Worm (Caenorhabditis elegans) whole organism, young adult: Measurements from ENCODE around the gene F08F3.4.

Experiments
- B0261.1 ChIP-seq: sonication (generic microtip); optimal IDR thresholded peaks from 2 replicates; lab custom pipeline; 2016; ENCODE audit warnings: mild to moderate bottlenecking, missing genetic modification characterization, moderate library complexity, missing compliant biosample characterization
- B0336.3 ChIP-seq: fragments of 200-800 bp; sonication (Bioruptor generic); IDR thresholded peaks from 2 replicates; pipeline ENCODE4 v1.3.6; 2022; ENCODE audit warnings: missing genetic modification characterization, missing compliant biosample characterization
- C06A6.2 ChIP-seq: fragments of 200-800 bp; sonication (Bioruptor generic); conservative IDR thresholded peaks from 2 replicates; pipeline ENCODE4 v1.3.6; 2022; ENCODE audit warnings: missing genetic modification characterization, missing compliant biosample characterization
- F33H1.4 ChIP-seq: fragments of 200-800 bp; sonication (Bioruptor generic); IDR thresholded peaks from 2 replicates; pipeline ENCODE4 v1.3.6; 2022; ENCODE audit warnings: missing genetic modification reagents, missing genetic modification characterization, missing compliant biosample characterization
- F39B2.1 ChIP-seq: fragments of 200-800 bp; sonication (Bioruptor generic); IDR thresholded peaks from 2 replicates; pipeline ENCODE4 v1.3.6; 2022; ENCODE audit warnings: missing genetic modification reagents, missing genetic modification characterization, missing compliant biosample characterization
- F57A8.1 ChIP-seq: fragments of 200-800 bp; sonication (Bioruptor generic); optimal IDR thresholded peaks from 2 replicates; lab custom pipeline; 2018; ENCODE audit warnings: mild to moderate bottlenecking, missing genetic modification characterization, moderate library complexity, missing compliant biosample characterization
- Y53F4B.3 ChIP-seq: fragments of 200-800 bp; sonication (Bioruptor generic); IDR thresholded peaks from 2 replicates; pipeline ENCODE4 v1.3.6; 2022; ENCODE audit warnings: missing genetic modification reagents, missing genetic modification characterization, missing compliant biosample characterization
- Y67H2A.10 ChIP-seq: fragments of 200-800 bp; sonication (Bioruptor generic); conservative IDR thresholded peaks from 2 replicates; pipeline ENCODE4 v1.3.6; 2022; ENCODE audit warnings: missing genetic modification reagents, missing genetic modification characterization, missing compliant biosample characterization
- ZK185.1 ChIP-seq: sonication (generic microtip); optimal IDR thresholded peaks from 2 replicates; lab custom pipeline; 2016; ENCODE audit warnings: mild to moderate bottlenecking, missing genetic modification characterization, missing compliant biosample characterization; ENCODE audit not compliant: poor library complexity, severe bottlenecking
- ama-1 ChIP-seq, 3 experiments: fragments of 150-350 bp in 1 of 3; sonication (generic microtip) in 2 of 3; optimal IDR thresholded peaks; 2 replicates each; lab custom pipeline; 2014 to 2018; ENCODE audit warnings: missing biosample characterization in 2 of 3, missing genetic modification characterization in 2 of 3, missing genetic modification reagents in 2 of 3
- athp-1 ChIP-seq: sonication (generic microtip); optimal IDR thresholded peaks from 2 replicates; lab custom pipeline; 2017; ENCODE audit warnings: mild to moderate bottlenecking, missing genetic modification characterization, missing compliant biosample characterization
- attf-5 ChIP-seq: fragments of 200-800 bp; sonication (Bioruptor generic); optimal IDR thresholded peaks from 2 replicates; lab custom pipeline; 2018; ENCODE audit warnings: mild to moderate bottlenecking, missing genetic modification characterization, missing compliant biosample characterization
- cebp-1 ChIP-seq, 2 experiments: fragments of 200-800 bp in 1 of 2; sonication (Bioruptor generic) in 1 of 2; sonication (generic microtip) in 1 of 2; IDR thresholded peaks in 1 of 2; optimal IDR thresholded peaks in 1 of 2; 2 replicates each; pipeline versions ENCODE4 v1.3.6 to Lab custom; 2017 to 2022; ENCODE audit warnings: missing compliant biosample characterization in 2 of 2, missing genetic modification characterization in 2 of 2, mild to moderate bottlenecking in 1 of 2, missing genetic modification reagents in 1 of 2, moderate library complexity in 1 of 2
- ceh-100 ChIP-seq: fragments of 200-800 bp; sonication (Bioruptor generic); IDR thresholded peaks from 2 replicates; pipeline ENCODE4 v1.3.6; 2022; ENCODE audit warnings: missing genetic modification reagents, missing genetic modification characterization, missing compliant biosample characterization
- ceh-58 ChIP-seq: fragments of 200-800 bp; sonication (Bioruptor generic); IDR thresholded peaks from 2 replicates; pipeline ENCODE4 v1.3.6; 2022; ENCODE audit warnings: missing genetic modification characterization, missing compliant biosample characterization
- chd-7 ChIP-seq: sonication (generic microtip); optimal IDR thresholded peaks from 2 replicates; lab custom pipeline; 2016; ENCODE audit warnings: mild to moderate bottlenecking, missing genetic modification characterization, moderate library complexity, missing compliant biosample characterization
- dox-1 ChIP-seq: fragments of 200-800 bp; sonication (Bioruptor generic); IDR thresholded peaks from 2 replicates; pipeline ENCODE4 v1.3.6; 2022; ENCODE audit warnings: missing genetic modification reagents, missing genetic modification characterization, missing compliant biosample characterization
- dpff-1 ChIP-seq: sonication (generic microtip); optimal IDR thresholded peaks from 2 replicates; lab custom pipeline; 2017; ENCODE audit warnings: mild to moderate bottlenecking, missing genetic modification characterization, missing compliant biosample characterization
- egl-18 ChIP-seq: fragments of 200-800 bp; sonication (Bioruptor generic); IDR thresholded peaks from 2 replicates; pipeline ENCODE4 v1.3.6; 2022; ENCODE audit warnings: missing genetic modification reagents, missing genetic modification characterization, missing compliant biosample characterization
- ekl-4 ChIP-seq: fragments of 200-800 bp; sonication (Bioruptor generic); IDR thresholded peaks from 2 replicates; pipeline ENCODE4 v1.3.6; 2022; ENCODE audit warnings: missing genetic modification reagents, missing genetic modification characterization, missing compliant biosample characterization
- hmg-1.2 ChIP-seq: fragments of 200-800 bp; sonication (Bioruptor generic); IDR thresholded peaks from 2 replicates; pipeline ENCODE4 v1.3.6; 2022; ENCODE audit warnings: missing genetic modification reagents, missing genetic modification characterization, missing compliant biosample characterization
- hrde-1 ChIP-seq: sonication (generic microtip); optimal IDR thresholded peaks from 2 replicates; lab custom pipeline; 2016; ENCODE audit warnings: missing genetic modification characterization, mild to moderate bottlenecking, missing compliant biosample characterization, moderate library complexity, missing genotype, missing genetic modification reagents, borderline replicate concordance
- hsf-1 ChIP-seq: fragments of 200-800 bp; sonication (Bioruptor generic); IDR thresholded peaks from 2 replicates; pipeline ENCODE4 v1.3.6; 2022; ENCODE audit warnings: missing genetic modification reagents, missing genetic modification characterization, missing compliant biosample characterization
- lsl-1 ChIP-seq: fragments of 200-800 bp; sonication (Bioruptor generic); optimal IDR thresholded peaks from 2 replicates; lab custom pipeline; 2018; ENCODE audit warnings: mild to moderate bottlenecking, missing genetic modification characterization, moderate library complexity, missing compliant biosample characterization
- lsy-27 ChIP-seq: sonication (generic microtip); optimal IDR thresholded peaks from 2 replicates; lab custom pipeline; 2017; ENCODE audit warnings: missing genetic modification characterization, mild to moderate bottlenecking, missing compliant biosample characterization, antibody characterized with exemption, missing genotype, borderline replicate concordance; ENCODE audit not compliant: insufficient read depth
- madf-10 ChIP-seq: sonication (generic microtip); optimal IDR thresholded peaks from 2 replicates; lab custom pipeline; 2016; ENCODE audit warnings: mild to moderate bottlenecking, missing genetic modification characterization, missing compliant biosample characterization
- madf-6 ChIP-seq: fragments of 200-800 bp; sonication (Bioruptor generic); IDR thresholded peaks from 2 replicates; pipeline ENCODE4 v1.3.6; 2022; ENCODE audit warnings: missing genetic modification reagents, missing genetic modification characterization, missing compliant biosample characterization
- mcd-1 ChIP-seq: fragments of 200-800 bp; sonication (Bioruptor generic); IDR thresholded peaks from 2 replicates; pipeline ENCODE4 v1.3.6; 2022; ENCODE audit warnings: missing genetic modification reagents, missing genetic modification characterization, missing compliant biosample characterization
- repo-1 ChIP-seq: sonication (generic microtip); optimal IDR thresholded peaks from 2 replicates; lab custom pipeline; 2017; ENCODE audit warnings: mild to moderate bottlenecking, missing genetic modification characterization, missing compliant biosample characterization
- rpc-1 ChIP-seq, 2 experiments: fragments of 150-350 bp in 1 of 2; sonication (generic microtip) in 1 of 2; optimal IDR thresholded peaks; 2 replicates each; lab custom pipeline; 2014 to 2018; ENCODE audit warnings: missing biosample characterization in 1 of 2, missing genetic modification characterization in 1 of 2, missing genetic modification reagents in 1 of 2, missing genotype in 1 of 2
- sea-2 ChIP-seq: fragments of 200-800 bp; sonication (Bioruptor generic); IDR thresholded peaks from 2 replicates; pipeline ENCODE4 v1.3.6; 2022; ENCODE audit warnings: missing genetic modification characterization, missing compliant biosample characterization
- snpc-1.1 ChIP-seq: sonication (generic microtip); optimal IDR thresholded peaks from 2 replicates; lab custom pipeline; 2017; ENCODE audit warnings: missing genetic modification characterization, mild to moderate bottlenecking, missing compliant biosample characterization, antibody characterized with exemption, moderate library complexity, missing genotype, missing genetic modification reagents; ENCODE audit not compliant: insufficient read depth
- snpc-3.4 ChIP-seq: sonication (generic microtip); optimal IDR thresholded peaks from 2 replicates; lab custom pipeline; 2017; ENCODE audit warnings: missing genetic modification characterization, mild to moderate bottlenecking, missing compliant biosample characterization, antibody characterized with exemption, moderate library complexity, missing genotype, missing genetic modification reagents
- sptf-2 ChIP-seq: fragments of 200-800 bp; sonication (Bioruptor generic); optimal IDR thresholded peaks from 2 replicates; lab custom pipeline; 2018; ENCODE audit warnings: mild to moderate bottlenecking, missing genetic modification characterization, missing compliant biosample characterization
- tlf-1 ChIP-seq: fragments of 200-800 bp; sonication (Bioruptor generic); optimal IDR thresholded peaks from 2 replicates; lab custom pipeline; 2018; ENCODE audit warnings: mild to moderate bottlenecking, missing genetic modification characterization, missing compliant biosample characterization

The F08F3.4 gene

DNA sequence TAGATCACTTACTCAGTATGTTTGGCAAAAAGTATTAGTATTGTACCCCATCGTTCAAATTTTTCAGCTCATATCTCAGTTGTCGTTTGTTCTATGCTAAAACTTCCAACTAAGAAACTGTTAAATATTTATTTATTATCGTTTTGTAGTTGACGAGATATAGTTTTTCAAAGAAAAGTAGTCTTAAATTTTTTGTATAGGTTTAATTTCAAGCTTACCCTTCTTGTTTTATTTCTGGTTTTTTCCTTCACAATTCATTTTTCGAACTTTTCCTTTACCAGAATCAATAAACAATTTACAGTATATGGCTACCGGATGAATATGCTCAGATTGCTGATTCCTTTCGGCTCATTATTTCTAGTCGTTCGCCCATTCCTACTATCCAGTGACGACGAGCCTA, 35.1 kb downstream of the F08F3.4 start, which contains the start of gene F08F3.1:
Gene F08F3.1 (plus strand): TSS at position 301 of the 400 bp plus-strand sequence.
- no peak for TF ChIP-seq dox-1

ce11 chrV:5447057-5447456, 36.3 kb downstream of the F08F3.4 start:
- TF ChIP-seq madf-10 (tag; lab: Kevin White, UChicago) (no peak), egl-18 (no peak), C06A6.2 (no peak), sea-2 (no peak), cebp-1 (GFP tag; IDR thresholded peaks at IDR 0.05; lab: Robert Waterston, UW) (no peak), cebp-1 (tag; optimal IDR thresholded peaks at IDR 0.05; lab: Kevin White, UChicago) (no peak), ceh-58 (GFP tag; lab: Robert Waterston, UW) (no peak), B0261.1 (no peak), Y53F4B.3 (GFP tag; lab: Robert Waterston, UW) (no peak), repo-1 (tag; lab: Kevin White, UChicago) (no peak), lsy-27 (tag; lab: Kevin White, UChicago) (no peak), Y67H2A.10 (GFP tag; lab: Robert Waterston, UW) (no peak), hrde-1 (tag; lab: Kevin White, UChicago) (no peak), hmg-1.2 (GFP tag; lab: Robert Waterston, UW) (no peak), snpc-1.1 (tag; lab: Kevin White, UChicago) (no peak), ceh-100 (GFP tag; lab: Robert Waterston, UW) (no peak), mcd-1 (GFP tag; lab: Robert Waterston, UW) (no peak)
- TF ChIP-seq, all 124 proteins: peak for 0

DNA sequence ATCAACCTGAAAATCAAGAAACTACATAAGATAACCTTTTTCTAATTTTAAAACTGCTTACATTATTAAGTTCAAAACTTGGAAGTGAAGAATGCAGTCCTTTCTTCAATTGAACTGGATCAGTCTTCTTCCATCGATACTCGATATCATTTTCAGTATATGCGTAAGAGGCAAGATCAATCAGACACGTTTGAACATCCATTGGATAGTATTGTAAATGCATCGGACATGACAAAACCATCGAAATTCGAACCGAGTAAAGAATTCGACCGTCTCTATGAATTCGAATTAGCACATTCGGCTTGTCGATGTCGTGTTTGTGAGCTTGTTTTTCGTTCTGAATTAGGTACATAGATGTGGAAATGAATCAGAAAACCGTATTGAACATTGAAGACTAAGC, 40.0 kb downstream of the F08F3.4 start:
- TF ChIP-seq F57A8.1 (GFP tag; lab: Kevin White, UChicago) (no peak), sptf-2 (GFP tag; lab: Kevin White, UChicago) (no peak), ama-1 (optimal IDR thresholded peaks at IDR 0.05; lab: Kevin White, UChicago) (no peak), ama-1 (GFP tag; optimal IDR thresholded peaks at IDR 0.05; lab: Kevin White, UChicago) (no peak), attf-5 (GFP tag; lab: Kevin White, UChicago) (no peak), F33H1.4 (GFP tag; lab: Robert Waterston, UW) (no peak), B0336.3 (GFP tag; lab: Robert Waterston, UW) (no peak), F39B2.1 (GFP tag; lab: Robert Waterston, UW) (no peak), ekl-4 (no peak), madf-10 (tag; lab: Kevin White, UChicago) (no peak), Y53F4B.3 (GFP tag; lab: Robert Waterston, UW) (no peak), madf-6 (GFP tag; lab: Robert Waterston, UW) (no peak), athp-1 (tag; lab: Kevin White, UChicago) (no peak), dpff-1 (tag; lab: Kevin White, UChicago) (no peak), snpc-3.4 (tag; lab: Kevin White, UChicago) (no peak), lsl-1 (GFP tag; lab: Kevin White, UChicago) (no peak), chd-7 (tag; lab: Kevin White, UChicago) (no peak), rpc-1 (optimal IDR thresholded peaks at IDR 0.05; lab: Kevin White, UChicago) (no peak), rpc-1 (tag; optimal IDR thresholded peaks at IDR 0.05; lab: Kevin White, UChicago) (no peak)

DNA sequence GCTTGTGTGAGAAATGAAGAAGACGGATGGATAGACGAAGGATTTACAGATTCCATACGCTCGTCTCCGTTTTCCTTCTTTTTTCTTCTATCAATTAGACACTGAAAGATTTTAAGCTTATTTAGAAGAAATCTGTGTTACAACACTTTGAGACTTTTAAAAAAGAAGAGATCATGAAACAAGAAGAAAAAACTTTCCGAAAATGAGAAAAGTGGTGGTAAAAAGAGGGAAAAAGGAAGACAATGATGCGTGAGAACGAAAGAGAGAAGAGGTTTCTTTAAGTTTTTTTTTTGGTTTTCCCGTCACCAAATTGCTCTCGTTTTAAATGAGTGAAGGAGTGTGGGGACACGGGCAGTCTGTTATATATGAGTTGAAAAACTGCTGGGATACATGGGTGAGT, 42.9 kb downstream of the F08F3.4 start, which contains the start of gene glc-3:
Gene glc-3 (minus strand): TSS at position 101 of the 400 bp plus-strand sequence.
- TF ChIP-seq sptf-2 (GFP tag; lab: Kevin White, UChicago): no peak
- no peak for TF ChIP-seq tlf-1 (GFP tag; lab: Kevin White, UChicago)
- TF ChIP-seq ZK185.1 (tag; lab: Kevin White, UChicago): no peak
- no peak for TF ChIP-seq hsf-1 (GFP tag; lab: Robert Waterston, UW)
